Worm (Caenorhabditis elegans): ENCODE measurements around the gene idpa-2.
A peak's percentile ranks its signal among the peaks of the same experiment; 100 is the strongest.

idpa-2 gene

DNA sequence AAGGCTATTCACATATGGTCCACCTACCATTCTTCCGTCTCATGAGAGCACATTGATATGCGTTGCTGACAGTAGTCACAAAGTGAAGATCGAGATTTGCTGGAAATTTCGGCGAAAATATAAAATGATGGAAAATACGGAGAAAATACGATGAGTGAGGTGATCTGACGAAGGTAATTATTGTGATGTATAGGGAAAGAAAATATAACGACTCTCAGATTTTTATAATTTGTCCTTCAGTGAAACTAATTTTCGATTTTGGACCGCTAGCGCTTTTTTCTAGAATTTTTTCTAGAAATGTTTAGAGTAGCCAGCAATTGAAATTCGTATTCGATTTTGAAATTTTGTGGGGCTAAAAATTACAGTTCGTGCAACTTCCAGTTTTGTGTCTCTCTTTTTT lies 36.6 kb upstream of the idpa-2 start, which contains the start of gene F46C5.2:
Gene F46C5.2 (minus strand): TSS at position 101 of the 400 bp plus-strand sequence.
- TF ChIP-seq efl-3 (GFP tag; optimal IDR thresholded peaks at IDR 0.05) (no peak), isw-1 (GFP tag; IDR thresholded peaks at IDR 0.05) (no peak), ceh-63 (GFP tag; optimal IDR thresholded peaks at IDR 0.05) (no peak), lin-14 (GFP tag; optimal IDR thresholded peaks at IDR 0.05) (no peak), lin-13 (GFP tag; optimal IDR thresholded peaks at IDR 0.05) (no peak), ama-1 (optimal IDR thresholded peaks at IDR 0.05) (no peak), pax-3 (tag; optimal IDR thresholded peaks at IDR 0.05) (no peak), nhr-77 (tag; optimal IDR thresholded peaks at IDR 0.05) (no peak), elt-2 (tag; optimal IDR thresholded peaks at IDR 0.05) (no peak)

DNA sequence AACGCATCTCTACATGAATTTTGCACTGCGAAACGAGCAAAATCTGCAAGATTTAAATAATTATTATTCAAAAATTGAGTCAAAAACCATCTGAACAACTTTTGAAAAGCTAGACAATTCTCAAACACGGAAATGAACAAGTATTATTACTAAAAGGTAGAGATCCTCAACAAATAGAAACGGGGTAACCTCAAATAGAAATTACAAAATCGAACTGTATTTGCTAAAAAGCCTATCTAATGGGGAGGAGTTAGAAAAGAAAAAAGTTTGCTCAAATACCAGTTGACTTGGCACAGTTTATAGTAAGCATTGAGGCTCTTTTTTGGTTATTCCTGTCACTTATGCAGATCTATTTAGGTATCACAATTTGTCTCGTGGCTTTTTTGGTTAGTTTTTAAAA lies 33.2 kb upstream of the idpa-2 start, which contains the start of gene nas-25:
Gene nas-25 (plus strand): TSS at position 301 of the 400 bp plus-strand sequence.
- TF ChIP-seq F16B12.6 (tag; optimal IDR thresholded peaks at IDR 0.05) (no peak), C34B4.2 (tag; optimal IDR thresholded peaks at IDR 0.05) (no peak), nhr-28 (tag; optimal IDR thresholded peaks at IDR 0.05) (no peak), nhr-85 (tag) (peak; percentile 16), nhr-19 (GFP tag; conservative IDR thresholded peaks at IDR 0.05) (no peak)

DNA sequence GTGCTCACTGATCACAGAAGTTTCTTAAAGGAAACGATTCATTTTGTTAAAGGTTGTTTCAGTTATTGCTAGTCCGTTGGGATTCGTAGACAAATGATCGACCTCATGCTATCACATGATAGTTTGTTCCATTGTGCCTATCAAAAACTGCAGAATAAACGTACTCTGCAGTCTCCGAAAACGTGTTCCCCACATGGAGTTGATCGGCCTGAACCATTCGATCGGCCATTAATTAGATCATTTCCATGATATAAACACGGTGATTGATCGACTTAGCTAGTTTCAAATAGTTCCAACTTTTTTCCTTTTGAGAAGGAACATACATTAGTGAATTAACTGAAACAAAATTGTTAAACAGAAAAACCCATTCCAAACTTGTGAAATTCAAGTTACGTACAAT lies 30.2 kb upstream of the idpa-2 start:
- TF ChIP-seq lin-14 (GFP tag; optimal IDR thresholded peaks at IDR 0.05) (peak; percentile 64), nhr-71 (tag; optimal IDR thresholded peaks at IDR 0.05) (peak; percentile 61), nhr-85 (tag) (peak; percentile 91), nhr-84 (tag; optimal IDR thresholded peaks at IDR 0.05) (no peak), unc-130 (tag; optimal IDR thresholded peaks at IDR 0.05) (peak; percentile 84), elt-3 (tag; optimal IDR thresholded peaks at IDR 0.05) (peak in 5 of 6 experiments; percentile 7 to 95 (median 38)), blmp-1 (tag; optimal IDR thresholded peaks at IDR 0.05) (peak; percentile 59), nhr-47 (tag; optimal IDR thresholded peaks at IDR 0.05) (peak; percentile 25), fos-1 (tag; optimal IDR thresholded peaks at IDR 0.05) (no peak), grh-1 (GFP tag; IDR thresholded peaks at IDR 0.05) (peak; percentile 61), nhr-20 (tag; optimal IDR thresholded peaks at IDR 0.05) (peak; percentile 86), lsy-2 (tag; optimal IDR thresholded peaks at IDR 0.05) (peak in 1 of 2 experiments; percentile 47), lin-35 (GFP tag; optimal IDR thresholded peaks at IDR 0.05) (peak in 1 of 2 experiments; percentile 71), nhr-76 (tag; optimal IDR thresholded peaks at IDR 0.05) (no peak), snu-23 (GFP tag; optimal IDR thresholded peaks at IDR 0.05) (peak; percentile 43), C16A3.4 (tag; optimal IDR thresholded peaks at IDR 0.05) (peak; percentile 39), tbx-2 (tag; optimal IDR thresholded peaks at IDR 0.05) (peak; percentile 52), nhr-19 (GFP tag; conservative IDR thresholded peaks at IDR 0.05) (peak; percentile 86), nhr-90 (tag; optimal IDR thresholded peaks at IDR 0.05; ENCODE audit: poor library complexity) (peak; percentile 73), mdl-1 (tag; optimal IDR thresholded peaks at IDR 0.05) (peak in 1 of 2 experiments; percentile 85), mef-2 (tag; optimal IDR thresholded peaks at IDR 0.05) (no peak), efl-3 (GFP tag; optimal IDR thresholded peaks at IDR 0.05) (no peak), C34B4.2 (tag; optimal IDR thresholded peaks at IDR 0.05) (no peak), egl-13 (tag; optimal IDR thresholded peaks at IDR 0.05) (no peak), irx-1 (tag; optimal IDR thresholded peaks at IDR 0.05) (peak; percentile 23), efl-1 (optimal IDR thresholded peaks at IDR 0.05) (no peak), efl-1 (GFP tag; optimal IDR thresholded peaks at IDR 0.05 in 1 of 2) (peak in 1 of 2 experiments; percentile 88)

DNA sequence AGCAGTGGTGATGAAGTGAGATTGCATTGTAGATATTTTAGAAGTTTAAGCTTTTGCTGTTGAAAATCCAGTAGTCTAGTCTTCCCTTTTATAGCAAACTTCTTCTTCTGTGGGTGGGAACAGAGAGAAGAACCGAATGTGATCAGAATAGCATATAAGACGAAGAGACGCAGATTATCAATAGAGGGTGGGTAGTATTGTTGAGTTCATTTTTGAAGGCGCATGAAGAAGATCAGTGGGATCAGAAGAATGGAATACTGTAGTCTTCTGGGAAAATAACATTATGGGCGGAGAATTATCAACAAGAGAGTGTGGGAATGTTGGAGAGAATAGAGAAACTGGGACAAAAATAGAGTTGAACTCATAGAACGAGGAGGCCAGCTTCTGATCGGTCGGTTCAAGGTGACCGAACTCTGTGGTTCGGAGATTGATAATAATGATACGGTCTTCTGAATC lies 28.6 kb upstream of the idpa-2 start, which contains the start of gene F46C5.1:
Gene F46C5.1 (minus strand): TSS at position 51 of the 456 bp plus-strand sequence.
- TF ChIP-seq C16A3.4 (tag; optimal IDR thresholded peaks at IDR 0.05) (peak; percentile 2), C34B4.2 (tag; optimal IDR thresholded peaks at IDR 0.05) (no peak), isw-1 (GFP tag; IDR thresholded peaks at IDR 0.05) (no peak), unc-30 (tag; optimal IDR thresholded peaks at IDR 0.05) (no peak), unc-86 (tag; optimal IDR thresholded peaks at IDR 0.05) (no peak), ceh-90 (tag; optimal IDR thresholded peaks at IDR 0.05) (no peak), egl-27 (tag; optimal IDR thresholded peaks at IDR 0.05) (no peak), sox-4 (tag; optimal IDR thresholded peaks at IDR 0.05) (no peak), elt-3 (tag; optimal IDR thresholded peaks at IDR 0.05) (peak in 2 of 6 experiments; percentile 6 to 25), nhr-19 (GFP tag; conservative IDR thresholded peaks at IDR 0.05) (no peak), skn-1 (tag; optimal IDR thresholded peaks at IDR 0.05) (no peak), ceh-63 (GFP tag; optimal IDR thresholded peaks at IDR 0.05) (no peak), ces-1 (GFP tag; optimal IDR thresholded peaks at IDR 0.05) (no peak), blmp-1 (tag; optimal IDR thresholded peaks at IDR 0.05) (peak; percentile 63), nhr-85 (tag) (no peak), lsy-2 (tag; optimal IDR thresholded peaks at IDR 0.05) (peak in 1 of 2 experiments; percentile 68), pag-3 (tag; optimal IDR thresholded peaks at IDR 0.05; ENCODE audit: borderline replicate concordance, insufficient read depth) (no peak), nhr-84 (tag; optimal IDR thresholded peaks at IDR 0.05) (no peak)
